Fruit fly (Drosophila melanogaster) whole organism, prepupa: ENCODE measurements around the gene CG14932.

Experiments used
- Blimp-1 ChIP-seq: fragments of 200-800 bp; sonication (Bioruptor generic); optimal IDR thresholded peaks from 3 replicates; lab custom pipeline; 2017; ENCODE audit warnings: missing biosample characterization, missing genetic modification characterization, mild to moderate bottlenecking, moderate library complexity, missing genetic modification reagents
- CG16779 ChIP-seq: fragments of 200-800 bp; sonication (Bioruptor generic); optimal IDR thresholded peaks from 3 replicates; lab custom pipeline; 2017; ENCODE audit warnings: missing biosample characterization, mild to moderate bottlenecking, missing genetic modification characterization
- CG32006 ChIP-seq: fragments of 200-800 bp; sonication (Bioruptor generic); optimal IDR thresholded peaks from 3 replicates; lab custom pipeline; 2017; ENCODE audit warnings: missing biosample characterization, mild to moderate bottlenecking, missing genetic modification characterization
- CG4318 ChIP-seq: fragments of 200-800 bp; sonication (Bioruptor generic); optimal IDR thresholded peaks from 3 replicates; lab custom pipeline; 2017; ENCODE audit warnings: missing biosample characterization, mild to moderate bottlenecking, missing genetic modification characterization
- CG6792 ChIP-seq: fragments of 200-800 bp; sonication (Bioruptor generic); optimal IDR thresholded peaks from 3 replicates; lab custom pipeline; 2016; ENCODE audit warnings: missing biosample characterization, missing genetic modification characterization
- CG6854 ChIP-seq: fragments of 200-800 bp; sonication (Bioruptor generic); optimal IDR thresholded peaks from 2 replicates; lab custom pipeline; 2017; ENCODE audit warnings: missing biosample characterization, mild to moderate bottlenecking, missing genetic modification characterization
- Eip75B ChIP-seq: fragments of 200-800 bp; sonication (Bioruptor generic); optimal IDR thresholded peaks from 3 replicates; lab custom pipeline; 2016; ENCODE audit warnings: missing biosample characterization, missing genetic modification characterization
- Ets96B ChIP-seq: fragments of 200-800 bp; optimal IDR thresholded peaks from 2 replicates; lab custom pipeline; 2019; ENCODE audit warnings: missing biosample characterization, mild to moderate bottlenecking, missing genetic modification characterization, moderate library complexity
- Hr39 ChIP-seq: fragments of 200-800 bp; sonication (Bioruptor generic); optimal IDR thresholded peaks from 2 replicates; lab custom pipeline; 2016; ENCODE audit warnings: missing biosample characterization, missing genetic modification characterization
- Lpt ChIP-seq: fragments of 200-800 bp; sonication (Bioruptor generic); optimal IDR thresholded peaks from 3 replicates; lab custom pipeline; 2016; ENCODE audit warnings: missing biosample characterization, missing genetic modification characterization
- Smox ChIP-seq: fragments of 200-800 bp; sonication (Bioruptor generic); optimal IDR thresholded peaks from 3 replicates; lab custom pipeline; 2016; ENCODE audit warnings: missing biosample characterization, missing genetic modification characterization
- Sox102F ChIP-seq: fragments of 200-800 bp; sonication (Bioruptor generic); optimal IDR thresholded peaks from 2 replicates; lab custom pipeline; 2016; ENCODE audit warnings: missing biosample characterization, mild to moderate bottlenecking, missing genetic modification characterization
- Sox15 ChIP-seq: fragments of 200-800 bp; sonication (Bioruptor generic); optimal IDR thresholded peaks from 3 replicates; lab custom pipeline; 2016; ENCODE audit warnings: missing biosample characterization, missing genetic modification characterization
- pdm3 ChIP-seq: fragments of 200-800 bp; sonication (Bioruptor generic); optimal IDR thresholded peaks from 3 replicates; lab custom pipeline; 2016; ENCODE audit warnings: missing biosample characterization, missing genetic modification characterization

DNA sequence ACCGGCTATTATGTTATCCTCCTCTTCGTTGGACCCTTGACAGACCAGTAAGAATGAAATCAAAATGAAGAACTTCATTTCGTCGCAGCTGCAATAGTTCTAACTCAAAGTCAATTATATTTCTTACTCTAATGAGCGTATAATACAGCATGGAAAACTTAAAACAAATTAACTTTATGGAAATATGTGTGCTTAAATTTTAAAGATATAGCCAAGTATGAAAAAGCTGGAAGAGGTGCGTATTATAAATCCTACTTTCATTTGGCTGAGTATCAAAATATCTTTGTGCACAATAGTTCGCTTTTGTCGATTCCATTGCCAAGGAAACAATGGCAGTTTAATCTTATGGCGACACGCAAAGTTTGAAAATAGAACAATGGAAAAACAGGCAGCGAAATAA, 35.3 kb upstream of the CG14932 start, which contains the start of gene Sfp33A1:
- TF ChIP-seq CG16779 (no peak), CG6854 (GFP tag; lab: Kevin White, UChicago) (no peak), Sox15 (GFP tag; lab: Kevin White, UChicago) (no peak), Ets96B (no peak), Lpt (GFP tag; lab: Kevin White, UChicago) (no peak), pdm3 (GFP tag; lab: Kevin White, UChicago) (no peak), Sox102F (GFP tag; lab: Kevin White, UChicago) (no peak), Smox (GFP tag; lab: Kevin White, UChicago) (no peak), CG6792 (GFP tag; lab: Kevin White, UChicago) (no peak), Hr39 (GFP tag; lab: Kevin White, UChicago) (no peak), CG4318 (GFP tag; lab: Kevin White, UChicago) (no peak), Eip75B (GFP tag; lab: Kevin White, UChicago) (no peak), CG32006 (GFP tag; lab: Kevin White, UChicago) (no peak), Blimp-1 (no peak)
